Fruit fly (Drosophila melanogaster) whole organism, embryonic: ENCODE data around the gene PCNA2.

Source experiments
- Atf3 ChIP-seq: fragments of 200-800 bp; sonication (Bioruptor generic); optimal IDR thresholded peaks from 3 replicates; lab custom pipeline; 2016; ENCODE audit warnings: missing biosample characterization, missing genetic modification characterization
- B-H2 ChIP-seq: fragments of 200-800 bp; sonication (Bioruptor generic); optimal IDR thresholded peaks from 2 replicates; lab custom pipeline; 2018; ENCODE audit warnings: missing biosample characterization, mild to moderate bottlenecking, missing genetic modification characterization
- Bdp1 ChIP-seq: fragments of 200-800 bp; sonication (Bioruptor generic); optimal IDR thresholded peaks from 3 replicates; lab custom pipeline; 2016; ENCODE audit warnings: missing biosample characterization, missing genetic modification characterization
- BtbVII ChIP-seq: fragments of 200-800 bp; sonication (Bioruptor generic); optimal IDR thresholded peaks from 3 replicates; lab custom pipeline; 2017; ENCODE audit warnings: missing biosample characterization, mild to moderate bottlenecking, missing genetic modification characterization
- CG10147 ChIP-seq: fragments of 200-800 bp; sonication (Bioruptor generic); optimal IDR thresholded peaks from 2 replicates; lab custom pipeline; 2019; ENCODE audit warnings: missing biosample characterization, mild to moderate bottlenecking, missing genetic modification characterization, moderate library complexity
- CG10209 ChIP-seq: fragments of 200-800 bp; sonication (Bioruptor generic); optimal IDR thresholded peaks from 3 replicates; lab custom pipeline; 2017; ENCODE audit warnings: missing biosample characterization, mild to moderate bottlenecking, missing genetic modification characterization, missing genetic modification reagents
- CG10654 ChIP-seq: fragments of 200-800 bp; sonication (Bioruptor generic); optimal IDR thresholded peaks from 2 replicates; lab custom pipeline; 2016; ENCODE audit warnings: missing biosample characterization, missing genetic modification characterization
- CG11085 ChIP-seq: fragments of 200-800 bp; sonication (Bioruptor generic); IDR thresholded peaks from 2 replicates; pipeline ENCODE4 v1.3.6; 2022; ENCODE audit warnings: missing biosample characterization, missing genetic modification characterization
- CG11696 ChIP-seq: fragments of 200-800 bp; sonication (Bioruptor generic); IDR thresholded peaks from 2 replicates; pipeline ENCODE4 v1.3.6; 2022; ENCODE audit warnings: missing biosample characterization, missing genetic modification characterization
- CG12299 ChIP-seq: fragments of 200-800 bp; sonication (Bioruptor generic); optimal IDR thresholded peaks from 2 replicates; lab custom pipeline; 2018; ENCODE audit warnings: missing biosample characterization, mild to moderate bottlenecking, missing genetic modification characterization
- CG13424 ChIP-seq: fragments of 200-800 bp; sonication (Bioruptor generic); optimal IDR thresholded peaks from 2 replicates; lab custom pipeline; 2019; ENCODE audit warnings: missing biosample characterization, mild to moderate bottlenecking, missing genetic modification characterization, moderate library complexity
- CG15601 ChIP-seq: fragments of 200-800 bp; sonication (Bioruptor generic); optimal IDR thresholded peaks from 3 replicates; lab custom pipeline; 2019; ENCODE audit warnings: missing biosample characterization, mild to moderate bottlenecking, missing genetic modification characterization, moderate library complexity
- CG16815 ChIP-seq: fragments of 200-800 bp; sonication (Bioruptor generic); optimal IDR thresholded peaks from 3 replicates; lab custom pipeline; 2017; ENCODE audit warnings: missing biosample characterization, mild to moderate bottlenecking, missing genetic modification characterization
- CG17802 ChIP-seq: fragments of 200-800 bp; sonication (Bioruptor generic); optimal IDR thresholded peaks from 2 replicates; lab custom pipeline; 2018; ENCODE audit warnings: missing biosample characterization, mild to moderate bottlenecking, missing genetic modification characterization, moderate library complexity
- CG3847 ChIP-seq: fragments of 200-800 bp; sonication (Bioruptor generic); IDR thresholded peaks from 2 replicates; pipeline ENCODE4 v1.3.6; 2022; ENCODE audit warnings: missing biosample characterization, missing genetic modification characterization
- CG42726 ChIP-seq: fragments of 200-800 bp; sonication (Bioruptor generic); IDR thresholded peaks from 2 replicates; pipeline ENCODE4 v1.3.6; 2022; ENCODE audit warnings: missing biosample characterization, missing genetic modification characterization; ENCODE audit not compliant: partially characterized antibody
- CG4424 ChIP-seq: fragments of 200-800 bp; sonication (Bioruptor generic); optimal IDR thresholded peaks from 3 replicates; lab custom pipeline; 2016; ENCODE audit warnings: missing biosample characterization, missing genetic modification characterization
- CG6175 ChIP-seq: fragments of 200-800 bp; sonication (Bioruptor generic); IDR thresholded peaks from 3 replicates; pipeline ENCODE4 v1.3.6; 2022; ENCODE audit warnings: missing biosample characterization, missing genetic modification characterization
- CG7271 ChIP-seq: fragments of 200-800 bp; sonication (Bioruptor generic); optimal IDR thresholded peaks from 2 replicates; lab custom pipeline; 2018; ENCODE audit warnings: missing biosample characterization, mild to moderate bottlenecking, missing genetic modification characterization, moderate library complexity
- CG7745 ChIP-seq: fragments of 200-800 bp; sonication (Bioruptor generic); optimal IDR thresholded peaks from 2 replicates; lab custom pipeline; 2018; ENCODE audit warnings: missing biosample characterization, mild to moderate bottlenecking, missing genetic modification characterization, moderate library complexity
- CG8388 ChIP-seq: fragments of 200-800 bp; sonication (Bioruptor generic); optimal IDR thresholded peaks from 2 replicates; lab custom pipeline; 2019; ENCODE audit warnings: missing biosample characterization, mild to moderate bottlenecking, missing genetic modification characterization, moderate library complexity
- CG8478 ChIP-seq: fragments of >200 bp; optimal IDR thresholded peaks from 2 replicates; lab custom pipeline; 2018
- CG8765 ChIP-seq: fragments of 200-800 bp; sonication (Bioruptor generic); IDR thresholded peaks from 2 replicates; pipeline ENCODE4 v1.3.6; 2022; ENCODE audit warnings: missing biosample characterization, missing genetic modification characterization
- CG9215 ChIP-seq: fragments of 200-800 bp; sonication (Bioruptor generic); IDR thresholded peaks from 2 replicates; pipeline ENCODE4 v1.3.6; 2022; ENCODE audit warnings: missing biosample characterization, missing genetic modification characterization
- D19A ChIP-seq: fragments of 200-800 bp; optimal IDR thresholded peaks from 3 replicates; lab custom pipeline; 2019; ENCODE audit warnings: missing biosample characterization, mild to moderate bottlenecking, missing genetic modification characterization, moderate library complexity
- Dbx ChIP-seq: fragments of 200-800 bp; sonication (Bioruptor generic); IDR thresholded peaks from 3 replicates; pipeline ENCODE4 v1.3.6; 2022; ENCODE audit warnings: missing biosample characterization, missing genetic modification characterization
- Deaf1 ChIP-seq: fragments of 200-800 bp; optimal IDR thresholded peaks from 3 replicates; lab custom pipeline; 2019; ENCODE audit warnings: missing biosample characterization, mild to moderate bottlenecking, missing genetic modification characterization, moderate library complexity
- Dll ChIP-seq: fragments of 200-800 bp; sonication (Bioruptor generic); IDR thresholded peaks from 4 replicates; pipeline ENCODE4 v1.3.6; 2022; ENCODE audit warnings: missing biosample characterization, missing genetic modification characterization; ENCODE audit not compliant: partially characterized antibody
- Fer3 ChIP-seq: fragments of 200-800 bp; sonication (Bioruptor generic); optimal IDR thresholded peaks from 2 replicates; lab custom pipeline; 2018; ENCODE audit warnings: missing biosample characterization, mild to moderate bottlenecking, missing genetic modification characterization, moderate library complexity
- HmgZ ChIP-seq: fragments of 200-800 bp; sonication (Bioruptor generic); optimal IDR thresholded peaks from 2 replicates; lab custom pipeline; 2018; ENCODE audit warnings: missing biosample characterization, mild to moderate bottlenecking, missing genetic modification characterization
- Med ChIP-seq: fragments of 200-800 bp; sonication (Bioruptor generic); peaks from one replicate; lab custom pipeline; 2016; ENCODE audit warnings: missing biosample characterization, missing genetic modification characterization, mild to moderate bottlenecking, inconsistent platforms, moderate library complexity
- Meics ChIP-seq: fragments of 200-800 bp; sonication (Bioruptor generic); optimal IDR thresholded peaks from 2 replicates; lab custom pipeline; 2017; ENCODE audit warnings: missing biosample characterization, mild to moderate bottlenecking, missing genetic modification characterization
- Oaz ChIP-seq: fragments of 200-800 bp; sonication (Bioruptor generic); IDR thresholded peaks from 2 replicates; pipeline ENCODE4 v1.3.6; 2022; ENCODE audit warnings: missing biosample characterization, missing genetic modification characterization
- PHDP ChIP-seq: fragments of 200-800 bp; sonication (Bioruptor generic); optimal IDR thresholded peaks from 3 replicates; lab custom pipeline; 2018; ENCODE audit warnings: missing biosample characterization, mild to moderate bottlenecking, missing genetic modification characterization, moderate library complexity
- Tbp ChIP-seq: fragments of >200 bp; optimal IDR thresholded peaks from 2 replicates; lab custom pipeline; 2018; ENCODE audit warnings: missing biosample characterization, missing genetic modification characterization
- bab2 ChIP-seq: fragments of 200-800 bp; sonication (Bioruptor generic); optimal IDR thresholded peaks from 2 replicates; lab custom pipeline; 2016; ENCODE audit warnings: missing biosample characterization, missing genetic modification characterization
- disco-r ChIP-seq: fragments of 200-800 bp; sonication (Bioruptor generic); optimal IDR thresholded peaks from 2 replicates; lab custom pipeline; 2016; ENCODE audit warnings: missing biosample characterization, missing genetic modification characterization
- dmrt11E ChIP-seq: fragments of 200-800 bp; sonication (Bioruptor generic); optimal IDR thresholded peaks from 3 replicates; lab custom pipeline; 2018; ENCODE audit warnings: missing biosample characterization, mild to moderate bottlenecking, missing genetic modification characterization, moderate library complexity
- ewg ChIP-seq: fragments of 200-800 bp; sonication (Bioruptor generic); optimal IDR thresholded peaks from 3 replicates; lab custom pipeline; 2017; ENCODE audit warnings: mild to moderate bottlenecking, missing biosample characterization, missing genetic modification reagents, missing genetic modification characterization
- fd3F ChIP-seq: fragments of 200-800 bp; sonication (Bioruptor generic); optimal IDR thresholded peaks from 2 replicates; lab custom pipeline; 2018; ENCODE audit warnings: missing biosample characterization, mild to moderate bottlenecking, missing genetic modification characterization, moderate library complexity
- fd64A ChIP-seq: fragments of 200-800 bp; sonication (Bioruptor generic); optimal IDR thresholded peaks from 3 replicates; lab custom pipeline; 2018; ENCODE audit warnings: missing biosample characterization, mild to moderate bottlenecking, missing genetic modification characterization
- nmo ChIP-seq: fragments of 200-800 bp; sonication (Bioruptor generic); optimal IDR thresholded peaks from 2 replicates; lab custom pipeline; 2018; ENCODE audit warnings: missing biosample characterization, mild to moderate bottlenecking, missing genetic modification characterization, moderate library complexity
- phol ChIP-seq: fragments of 200-800 bp; sonication (Bioruptor generic); optimal IDR thresholded peaks from 3 replicates; lab custom pipeline; 2018; ENCODE audit warnings: missing biosample characterization, mild to moderate bottlenecking, missing genetic modification characterization, moderate library complexity
- sd ChIP-seq: fragments of 200-800 bp; sonication (Bioruptor generic); optimal IDR thresholded peaks from 3 replicates; lab custom pipeline; 2018; ENCODE audit warnings: missing biosample characterization, mild to moderate bottlenecking, missing genetic modification characterization, moderate library complexity
- seq ChIP-seq: fragments of 200-800 bp; sonication (Bioruptor generic); IDR thresholded peaks from 2 replicates; pipeline ENCODE4 v1.3.6; 2022; ENCODE audit warnings: missing biosample characterization, missing genetic modification characterization
- tap ChIP-seq: fragments of 200-800 bp; optimal IDR thresholded peaks from 3 replicates; lab custom pipeline; 2019; ENCODE audit warnings: missing biosample characterization, mild to moderate bottlenecking, missing genetic modification characterization, moderate library complexity
- zen ChIP-seq: fragments of 200-800 bp; sonication (Bioruptor generic); optimal IDR thresholded peaks from 3 replicates; lab custom pipeline; 2018; ENCODE audit warnings: missing biosample characterization, mild to moderate bottlenecking, missing genetic modification characterization, moderate library complexity
- zen2 ChIP-seq: fragments of 200-800 bp; sonication (Bioruptor generic); IDR thresholded peaks from 3 replicates; pipeline ENCODE4 v1.3.6; 2022; ENCODE audit warnings: missing biosample characterization, missing genetic modification characterization; ENCODE audit not compliant: partially characterized antibody

PCNA2 gene

DNA sequence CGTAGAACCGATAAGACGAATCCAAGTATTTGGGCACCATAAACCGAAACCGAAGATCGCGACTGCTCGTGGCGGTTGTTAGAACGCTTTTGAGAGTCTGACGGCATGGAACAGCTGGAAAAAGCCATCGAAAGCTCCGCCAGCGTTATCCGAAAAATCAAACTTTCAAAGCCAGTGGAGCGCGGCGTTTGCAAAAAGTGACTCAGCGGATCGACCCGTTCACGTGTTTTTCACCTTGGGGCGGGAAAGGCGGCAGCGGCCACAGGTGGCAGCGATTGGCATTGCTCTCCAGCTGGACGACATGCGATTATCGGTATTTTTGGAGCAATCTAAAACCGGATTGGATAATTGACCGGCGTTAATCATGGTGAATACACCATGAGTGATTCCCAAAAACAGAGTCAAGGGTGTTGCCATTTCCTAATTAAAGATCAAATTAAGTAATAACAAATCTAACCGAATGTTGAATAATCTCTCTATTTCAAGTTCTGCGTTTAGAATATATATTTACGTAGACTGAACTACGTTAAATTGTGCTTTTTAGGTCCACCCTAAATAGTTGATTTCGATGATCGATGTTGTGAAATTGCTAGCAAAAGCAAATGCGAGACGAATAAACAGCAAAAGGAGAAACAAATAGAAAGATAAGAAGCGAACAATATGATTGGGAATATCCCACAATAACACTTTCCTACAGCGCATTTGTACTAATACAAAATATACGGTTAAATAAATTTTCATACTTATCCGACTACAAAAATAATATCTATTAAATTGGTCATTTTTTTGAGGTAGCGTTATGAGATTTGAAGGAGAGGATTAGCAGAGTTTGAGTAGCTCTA is 36.7 kb downstream of the PCNA2 start, which contains the start of gene CG10337 (continued):
- peak; percentile 39; the same call in 1 of the 3 replicates for TF ChIP-seq CG6175 (GFP tag; lab: Robert Waterston, UW)
- TF ChIP-seq CG9215 (GFP tag; lab: Robert Waterston, UW): no peak; the same call in 1 of the 2 replicates
- TF ChIP-seq CG3847 (GFP tag; lab: Robert Waterston, UW): no peak
- TF ChIP-seq Dbx (GFP tag; lab: Robert Waterston, UW): peak; percentile 51; the same call in 1 of the 3 replicates
- TF ChIP-seq CG10654 (GFP tag; lab: Kevin White, UChicago): peak; percentile 11
- peak; percentile 40 for TF ChIP-seq D19A (tag; lab: Kevin White, UChicago)
- TF ChIP-seq phol (tag; lab: Kevin White, UChicago): peak; percentile 29
- TF ChIP-seq CG17802 (tag; lab: Kevin White, UChicago): no peak
- no peak for TF ChIP-seq CG16815 (GFP tag; lab: Kevin White, UChicago)
- peak; percentile 9 for TF ChIP-seq CG4424
- TF ChIP-seq CG42726 (GFP tag; lab: Robert Waterston, UW): no peak
- TF ChIP-seq Bdp1: peak; percentile 21
- no peak for TF ChIP-seq Atf3
- peak; percentile 30 for TF ChIP-seq bab2 (GFP tag; lab: Kevin White, UChicago)
- TF ChIP-seq Fer3: peak; percentile 59
- TF ChIP-seq PHDP: peak; percentile 55
- TF ChIP-seq CG10209 (GFP tag; lab: Kevin White, UChicago): peak; percentile 38
- TF ChIP-seq CG11696 (GFP tag; lab: Robert Waterston, UW): no peak
- TF ChIP-seq HmgZ (tag; lab: Kevin White, UChicago): peak; percentile 18
- TF ChIP-seq CG7271: no peak
- peak; percentile 10 for TF ChIP-seq disco-r (GFP tag; lab: Kevin White, UChicago)
- peak; percentile 14 for TF ChIP-seq B-H2
- TF ChIP-seq CG8765: peak; percentile 43; the same call in 1 of the 2 replicates
- peak; percentile 56 for TF ChIP-seq CG13424 (tag; lab: Kevin White, UChicago)
- no peak for TF ChIP-seq Oaz (GFP tag; lab: Robert Waterston, UW)
- no peak for TF ChIP-seq zen (tag; lab: Kevin White, UChicago)
- no peak for TF ChIP-seq seq (GFP tag; lab: Robert Waterston, UW)
- TF ChIP-seq CG11085 (GFP tag; lab: Robert Waterston, UW): 0 out of 2 replicates have a peak, but pooled peaks have one; percentile 26
- peak; percentile 83 for TF ChIP-seq Med (GFP tag; lab: Kevin White, UChicago)
- no peak for TF ChIP-seq fd3F (GFP tag; lab: Kevin White, UChicago)
- no peak for TF ChIP-seq CG7745 (tag; lab: Kevin White, UChicago)
- TF ChIP-seq tap: peak; percentile 41
- peak; percentile 44 for TF ChIP-seq BtbVII (GFP tag; lab: Kevin White, UChicago)
- no peak for TF ChIP-seq zen2 (GFP tag; lab: Robert Waterston, UW)
- peak; percentile 57 for TF ChIP-seq CG12299 (tag; lab: Kevin White, UChicago)
- TF ChIP-seq CG15601 (tag; lab: Kevin White, UChicago): peak; percentile 34
- TF ChIP-seq Tbp (GFP tag; lab: Kevin White, UChicago): no peak
- peak; percentile 6 for TF ChIP-seq CG8388 (GFP tag; lab: Kevin White, UChicago)
- peak; percentile 23 for TF ChIP-seq fd64A (GFP tag; lab: Kevin White, UChicago)
- TF ChIP-seq CG8478 (lab: Kevin White, UChicago): no peak
- TF ChIP-seq sd: peak; percentile 85
- TF ChIP-seq CG10147 (GFP tag; lab: Kevin White, UChicago): peak; percentile 60
- peak; percentile 5 for TF ChIP-seq ewg (GFP tag; lab: Kevin White, UChicago)
- TF ChIP-seq Meics: peak; percentile 77
- peak; percentile 8 for TF ChIP-seq nmo (GFP tag; lab: Kevin White, UChicago)
- TF ChIP-seq dmrt11E: no peak
- peak; percentile 68 for TF ChIP-seq Deaf1 (tag; lab: Kevin White, UChicago)
- no peak for TF ChIP-seq Dll (GFP tag; lab: Robert Waterston, UW)
